Fruit fly (Drosophila melanogaster) whole organism, embryonic: ENCODE results near the gene Cfp1.
A peak's percentile ranks its signal among the peaks of the same experiment; 100 is the strongest.

Experiments used
- ATbp ChIP-seq: fragments of 200-800 bp; sonication (Bioruptor generic); optimal IDR thresholded peaks from 2 replicates; lab custom pipeline; 2017; ENCODE audit warnings: missing biosample characterization, mild to moderate bottlenecking, missing genetic modification characterization, missing genetic modification reagents
- Antp ChIP-seq: fragments of 200-800 bp; sonication (Bioruptor generic); optimal IDR thresholded peaks from 3 replicates; lab custom pipeline; 2016; ENCODE audit warnings: missing biosample characterization, missing genetic modification characterization
- Asciz ChIP-seq: fragments of 200-800 bp; sonication (Bioruptor generic); optimal IDR thresholded peaks from 2 replicates; lab custom pipeline; 2017; ENCODE audit warnings: missing biosample characterization, mild to moderate bottlenecking, missing genetic modification characterization, missing genetic modification reagents
- B-H1 ChIP-seq: fragments of 200-800 bp; sonication (Bioruptor generic); IDR thresholded peaks from 3 replicates; pipeline ENCODE4 v1.3.6; 2022; ENCODE audit warnings: missing biosample characterization, missing genetic modification characterization
- CG11696 ChIP-seq: fragments of 200-800 bp; sonication (Bioruptor generic); IDR thresholded peaks from 2 replicates; pipeline ENCODE4 v1.3.6; 2022; ENCODE audit warnings: missing biosample characterization, missing genetic modification characterization
- CG13424 ChIP-seq: fragments of 200-800 bp; sonication (Bioruptor generic); optimal IDR thresholded peaks from 2 replicates; lab custom pipeline; 2019; ENCODE audit warnings: missing biosample characterization, mild to moderate bottlenecking, missing genetic modification characterization, moderate library complexity
- CG14441 ChIP-seq: fragments of 200-800 bp; sonication (Bioruptor generic); IDR thresholded peaks from 2 replicates; pipeline ENCODE4 v1.3.6; 2022; ENCODE audit warnings: missing biosample characterization, missing genetic modification characterization
- CG1529 ChIP-seq: fragments of 200-800 bp; sonication (Bioruptor generic); optimal IDR thresholded peaks from 3 replicates; lab custom pipeline; 2018; ENCODE audit warnings: missing biosample characterization, missing genetic modification characterization
- CG15514 ChIP-seq: fragments of 200-800 bp; sonication (Bioruptor generic); optimal IDR thresholded peaks from 3 replicates; lab custom pipeline; 2017; ENCODE audit warnings: missing biosample characterization, missing genetic modification characterization, mild to moderate bottlenecking, moderate library complexity, missing genetic modification reagents
- CG16863 ChIP-seq: fragments of 200-800 bp; sonication (Bioruptor generic); optimal IDR thresholded peaks from 3 replicates; lab custom pipeline; 2016; ENCODE audit warnings: missing biosample characterization, missing genetic modification characterization
- CG17385 ChIP-seq: fragments of 200-800 bp; sonication (Bioruptor generic); optimal IDR thresholded peaks from 3 replicates; lab custom pipeline; 2018; ENCODE audit warnings: missing biosample characterization, mild to moderate bottlenecking, missing genetic modification characterization
- CG18262 ChIP-seq: fragments of 200-800 bp; optimal IDR thresholded peaks from 3 replicates; lab custom pipeline; 2019; ENCODE audit warnings: missing biosample characterization, mild to moderate bottlenecking, missing genetic modification characterization, moderate library complexity
- CG2120 ChIP-seq: fragments of 200-800 bp; sonication (Bioruptor generic); optimal IDR thresholded peaks from 3 replicates; lab custom pipeline; 2016; ENCODE audit warnings: missing biosample characterization, missing genetic modification characterization
- CG2199 ChIP-seq: fragments of 200-800 bp; sonication (Bioruptor generic); IDR thresholded peaks from 3 replicates; pipeline ENCODE4 v1.3.6; 2022; ENCODE audit warnings: missing biosample characterization, missing genetic modification characterization
- CG2712 ChIP-seq: fragments of 200-800 bp; optimal IDR thresholded peaks from 3 replicates; lab custom pipeline; 2019; ENCODE audit warnings: missing biosample characterization, mild to moderate bottlenecking, missing genetic modification characterization, moderate library complexity
- CG33557 ChIP-seq: fragments of 200-800 bp; sonication (Bioruptor generic); optimal IDR thresholded peaks from 2 replicates; lab custom pipeline; 2019; ENCODE audit warnings: missing biosample characterization, mild to moderate bottlenecking, missing genetic modification characterization, moderate library complexity
- CG6689 ChIP-seq: fragments of 200-800 bp; sonication (Bioruptor generic); IDR thresholded peaks from 2 replicates; pipeline ENCODE4 v1.3.6; 2022; ENCODE audit warnings: missing biosample characterization, missing genetic modification characterization
- CG6813 ChIP-seq: fragments of 200-800 bp; sonication (Bioruptor generic); optimal IDR thresholded peaks from 2 replicates; lab custom pipeline; 2017; ENCODE audit warnings: missing biosample characterization, missing genetic modification characterization, mild to moderate bottlenecking, moderate library complexity, missing genetic modification reagents
- CG8359 ChIP-seq: fragments of 200-800 bp; sonication (Bioruptor generic); optimal IDR thresholded peaks from 2 replicates; lab custom pipeline; 2017; ENCODE audit warnings: missing biosample characterization, mild to moderate bottlenecking, missing genetic modification characterization, borderline replicate concordance
- CG8388 ChIP-seq: fragments of 200-800 bp; sonication (Bioruptor generic); optimal IDR thresholded peaks from 2 replicates; lab custom pipeline; 2019; ENCODE audit warnings: missing biosample characterization, mild to moderate bottlenecking, missing genetic modification characterization, moderate library complexity
- CG9437 ChIP-seq: fragments of 200-800 bp; sonication (Bioruptor generic); optimal IDR thresholded peaks from 2 replicates; lab custom pipeline; 2018; ENCODE audit warnings: missing biosample characterization, mild to moderate bottlenecking, missing genetic modification characterization
- CoRest ChIP-seq: fragments of 200-800 bp; sonication (Bioruptor generic); optimal IDR thresholded peaks from 3 replicates; lab custom pipeline; 2018; ENCODE audit warnings: missing biosample characterization, mild to moderate bottlenecking, missing genetic modification characterization, moderate library complexity
- Dad ChIP-seq: fragments of 200-800 bp; sonication (Bioruptor generic); optimal IDR thresholded peaks from 3 replicates; lab custom pipeline; 2016; ENCODE audit warnings: missing biosample characterization, missing genetic modification characterization
- Drgx ChIP-seq: fragments of 200-800 bp; sonication (Bioruptor generic); IDR thresholded peaks from 2 replicates; pipeline ENCODE4 v1.3.6; 2022; ENCODE audit warnings: missing biosample characterization, missing genetic modification characterization
- E2f1 ChIP-seq: fragments of 200-800 bp; sonication (Bioruptor generic); IDR thresholded peaks from 2 replicates; pipeline ENCODE4 v1.3.6; 2022; ENCODE audit warnings: missing biosample characterization, missing genetic modification characterization
- Hey ChIP-seq: fragments of 200-800 bp; sonication (Bioruptor generic); optimal IDR thresholded peaks from 3 replicates; lab custom pipeline; 2018; ENCODE audit warnings: missing biosample characterization, mild to moderate bottlenecking, missing genetic modification characterization
- Hr51 ChIP-seq, 2 experiments: fragments of 200-800 bp; sonication (Bioruptor generic); optimal IDR thresholded peaks; 2 replicates in 1 of 2; 3 replicates in 1 of 2; lab custom pipeline; 2016 to 2018; ENCODE audit warnings: missing biosample characterization in 2 of 2, missing genetic modification characterization in 2 of 2, mild to moderate bottlenecking in 1 of 2, moderate library complexity in 1 of 2
- Hr78 ChIP-seq, 2 experiments: fragments of 200-800 bp in 1 of 2; fragments of >200 bp in 1 of 2; sonication (Bioruptor generic) in 1 of 2; optimal IDR thresholded peaks; 2 replicates each; lab custom pipeline; 2017 to 2019; ENCODE audit warnings: missing biosample characterization in 2 of 2, missing genetic modification characterization in 2 of 2, mild to moderate bottlenecking in 1 of 2, moderate library complexity in 1 of 2
- Hsf ChIP-seq: fragments of 200-800 bp; sonication (Bioruptor generic); optimal IDR thresholded peaks from 3 replicates; lab custom pipeline; 2016; ENCODE audit warnings: missing biosample characterization, missing genetic modification characterization
- MBD-R2 ChIP-seq: fragments of 200-800 bp; sonication (Bioruptor generic); IDR thresholded peaks from 2 replicates; pipeline ENCODE4 v1.3.6; 2022; ENCODE audit warnings: missing biosample characterization, missing genetic modification characterization
- NC2β ChIP-seq: fragments of 200-800 bp; sonication (Bioruptor generic); optimal IDR thresholded peaks from 2 replicates; lab custom pipeline; 2016; ENCODE audit warnings: missing biosample characterization, missing genetic modification characterization
- bsh ChIP-seq, 2 experiments: fragments of 200-800 bp; sonication (Bioruptor generic); optimal IDR thresholded peaks; 2 replicates each; lab custom pipeline; 2017 to 2018; ENCODE audit warnings: mild to moderate bottlenecking in 2 of 2, missing biosample characterization in 2 of 2, missing genetic modification characterization in 2 of 2, moderate library complexity in 1 of 2
- ci ChIP-seq: fragments of 200-800 bp; sonication (Bioruptor generic); IDR thresholded peaks from 3 replicates; pipeline ENCODE4 v1.3.6; 2022; ENCODE audit warnings: missing biosample characterization, missing genetic modification characterization
- dmrt11E ChIP-seq: fragments of 200-800 bp; sonication (Bioruptor generic); optimal IDR thresholded peaks from 3 replicates; lab custom pipeline; 2018; ENCODE audit warnings: missing biosample characterization, mild to moderate bottlenecking, missing genetic modification characterization, moderate library complexity
- dysf ChIP-seq: fragments of 200-800 bp; sonication (Bioruptor generic); IDR thresholded peaks from 3 replicates; pipeline ENCODE4 v1.3.6; 2022; ENCODE audit warnings: missing biosample characterization, missing genetic modification characterization
- esg ChIP-seq: fragments of 200-800 bp; sonication (Bioruptor generic); conservative IDR thresholded peaks from 2 replicates; pipeline ENCODE4 v1.3.6; 2022; ENCODE audit warnings: missing biosample characterization, missing genetic modification characterization
- grau ChIP-seq: fragments of 200-800 bp; optimal IDR thresholded peaks from 3 replicates; lab custom pipeline; 2019; ENCODE audit warnings: missing biosample characterization, mild to moderate bottlenecking, missing genetic modification characterization, moderate library complexity
- ham ChIP-seq: fragments of 200-800 bp; sonication (Bioruptor generic); IDR thresholded peaks from 2 replicates; pipeline ENCODE4 v1.3.6; 2022; ENCODE audit warnings: missing biosample characterization, missing genetic modification characterization
- inv ChIP-seq: fragments of 200-800 bp; sonication (Bioruptor generic); IDR thresholded peaks from 2 replicates; pipeline ENCODE4 v1.3.6; 2022; ENCODE audit warnings: missing biosample characterization, missing genetic modification characterization; ENCODE audit not compliant: partially characterized antibody
- lbe ChIP-seq: fragments of 200-800 bp; sonication (Bioruptor generic); optimal IDR thresholded peaks from 2 replicates; lab custom pipeline; 2016; ENCODE audit warnings: missing biosample characterization, mild to moderate bottlenecking, missing genetic modification characterization
- lmd ChIP-seq: fragments of 200-800 bp; sonication (Bioruptor generic); IDR thresholded peaks from 2 replicates; pipeline ENCODE4 v1.3.6; 2022; ENCODE audit warnings: missing biosample characterization, missing genetic modification characterization
- nmo ChIP-seq: fragments of 200-800 bp; sonication (Bioruptor generic); optimal IDR thresholded peaks from 2 replicates; lab custom pipeline; 2018; ENCODE audit warnings: missing biosample characterization, mild to moderate bottlenecking, missing genetic modification characterization, moderate library complexity
- pum ChIP-seq: fragments of 200-800 bp; sonication (Bioruptor generic); optimal IDR thresholded peaks from 2 replicates; lab custom pipeline; 2016; ENCODE audit warnings: missing biosample characterization, missing genetic modification characterization
- ro ChIP-seq: fragments of 200-800 bp; sonication (Bioruptor generic); IDR thresholded peaks from 2 replicates; pipeline ENCODE4 v1.3.6; 2022; ENCODE audit warnings: missing biosample characterization, missing genetic modification characterization
- sens ChIP-seq: fragments of 200-800 bp; sonication (Bioruptor generic); peaks from one replicate; lab custom pipeline; 2016; ENCODE audit warnings: missing biosample characterization, missing genetic modification characterization
- sim ChIP-seq: fragments of 200-800 bp; sonication (Bioruptor generic); IDR thresholded peaks from 2 replicates; pipeline ENCODE4 v1.3.6; 2022; ENCODE audit warnings: missing biosample characterization, missing genetic modification characterization
- sob ChIP-seq: fragments of 200-800 bp; sonication (Bioruptor generic); IDR thresholded peaks from 2 replicates; pipeline ENCODE4 v1.3.6; 2022; ENCODE audit warnings: missing biosample characterization, missing genetic modification characterization
- sug ChIP-seq: fragments of 200-800 bp; optimal IDR thresholded peaks from 2 replicates; lab custom pipeline; 2019; ENCODE audit warnings: missing biosample characterization, mild to moderate bottlenecking, missing genetic modification characterization, moderate library complexity
- tio ChIP-seq: fragments of 200-800 bp; sonication (Bioruptor generic); optimal IDR thresholded peaks from 2 replicates; lab custom pipeline; 2017; ENCODE audit warnings: missing biosample characterization, missing genetic modification characterization, inconsistent platforms

The Cfp1 gene

DNA sequence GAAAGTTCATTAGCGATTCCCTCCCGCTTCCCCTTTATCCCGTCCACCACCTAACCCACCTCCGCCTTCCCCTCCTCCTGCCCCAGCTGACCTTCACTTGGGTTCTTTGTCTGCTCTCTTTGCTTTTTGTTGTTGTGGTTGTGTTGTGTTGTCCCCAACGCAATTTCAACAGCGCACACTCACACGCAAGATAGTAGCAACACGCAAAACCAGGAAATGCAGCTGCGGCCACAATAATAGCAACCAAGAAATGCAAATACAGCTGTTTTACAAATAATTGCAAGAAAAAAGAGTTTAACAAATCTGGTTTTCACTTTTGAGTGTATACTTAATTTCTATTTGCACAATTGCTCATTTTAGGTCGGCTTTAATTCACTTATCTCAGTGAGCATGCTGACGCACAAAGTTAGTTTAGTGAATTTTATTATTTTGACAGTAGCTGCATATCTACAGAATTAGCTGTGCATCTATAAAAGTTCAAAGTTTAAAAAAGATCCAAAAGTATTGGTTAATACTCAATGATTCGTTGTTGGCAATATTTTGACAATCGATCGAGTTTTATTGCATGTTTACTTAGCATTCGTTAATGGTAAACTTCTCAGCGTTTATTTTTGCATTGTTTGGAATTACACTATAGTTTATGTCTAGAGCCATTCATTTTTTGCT lies 21.4 kb downstream of the Cfp1 start (continued):
- TF ChIP-seq bsh (GFP tag; optimal IDR thresholded peaks at IDR 0.05; lab: Kevin White, UChicago): peak; percentile 1 to 37
- TF ChIP-seq CG17385 (GFP tag; lab: Kevin White, UChicago): peak; percentile 4
- TF ChIP-seq CoRest (tag; lab: Kevin White, UChicago): peak; percentile 9
- 0 out of 3 replicates have a peak, but pooled peaks have one; percentile 42 for TF ChIP-seq CG2199
- TF ChIP-seq sug (tag; lab: Kevin White, UChicago): peak; percentile 8
- peak; percentile 7 for TF ChIP-seq dmrt11E
- peak in 1 of 2 experiments; percentile 8 for TF ChIP-seq Hr78 (GFP tag; optimal IDR thresholded peaks at IDR 0.05; lab: Kevin White, UChicago)
- TF ChIP-seq CG6689 (GFP tag; lab: Robert Waterston, UW): peak; percentile 43; the same call in 1 of the 2 replicates
- no peak for TF ChIP-seq CG16863
- TF ChIP-seq ATbp (GFP tag; lab: Kevin White, UChicago): peak; percentile 37
- no peak for TF ChIP-seq ro (GFP tag; lab: Robert Waterston, UW)
- TF ChIP-seq Dad (GFP tag; lab: Kevin White, UChicago): no peak
- TF ChIP-seq sob: 0 out of 2 replicates have a peak, but pooled peaks have one; percentile 33
- TF ChIP-seq sim (GFP tag; lab: Robert Waterston, UW): no peak
- TF ChIP-seq CG2120: peak; percentile 1
- no peak for TF ChIP-seq MBD-R2 (GFP tag; lab: Robert Waterston, UW)
- 0 out of 2 replicates have a peak, but pooled peaks have one; percentile 9 for TF ChIP-seq E2f1 (GFP tag; lab: Robert Waterston, UW)
- TF ChIP-seq CG6813 (GFP tag; lab: Kevin White, UChicago): no peak
- TF ChIP-seq NC2β: no peak
- peak; percentile 20 for TF ChIP-seq Asciz (GFP tag; lab: Kevin White, UChicago)
- TF ChIP-seq tio (GFP tag; lab: Kevin White, UChicago): no peak
- peak in 1 of 2 experiments; percentile 43 for TF ChIP-seq Hr51 (GFP tag; optimal IDR thresholded peaks at IDR 0.05; lab: Kevin White, UChicago)
- TF ChIP-seq CG9437: peak; percentile 7
- TF ChIP-seq ci: peak; percentile 66; the same call in 2 of the 3 replicates
- TF ChIP-seq CG33557 (GFP tag; lab: Kevin White, UChicago): no peak
- TF ChIP-seq sens (GFP tag; lab: Kevin White, UChicago): peak; percentile 77
- peak; percentile 11 for TF ChIP-seq CG8388 (GFP tag; lab: Kevin White, UChicago)
- peak; percentile 25 for TF ChIP-seq grau
- peak; percentile 24 for TF ChIP-seq CG13424 (tag; lab: Kevin White, UChicago)
- peak; percentile 21 for TF ChIP-seq CG2712
- TF ChIP-seq CG11696 (GFP tag; lab: Robert Waterston, UW): peak; percentile 95
- no peak for TF ChIP-seq CG8359 (GFP tag; lab: Kevin White, UChicago)
- peak; percentile 52 for TF ChIP-seq CG14441
- TF ChIP-seq CG15514 (GFP tag; lab: Kevin White, UChicago): no peak
- TF ChIP-seq B-H1 (GFP tag; lab: Robert Waterston, UW): no peak
- peak; percentile 12 for TF ChIP-seq pum (GFP tag; lab: Kevin White, UChicago)
- no peak for TF ChIP-seq Hey (tag; lab: Kevin White, UChicago)
- TF ChIP-seq CG1529 (GFP tag; lab: Kevin White, UChicago): peak; percentile 5
- TF ChIP-seq CG18262 (tag; lab: Kevin White, UChicago): peak; percentile 26
- TF ChIP-seq lbe: peak; percentile 13
- TF ChIP-seq lmd (GFP tag; lab: Robert Waterston, UW): peak; percentile 29; the same call in 1 of the 2 replicates
- 0 out of 3 replicates have a peak, but pooled peaks have one; percentile 26 for TF ChIP-seq dysf
- no peak for TF ChIP-seq inv (GFP tag; lab: Robert Waterston, UW)
- 0 out of 2 replicates have a peak, but pooled peaks have one; percentile 12 for TF ChIP-seq esg
- peak; percentile 13 for TF ChIP-seq Antp (GFP tag; lab: Kevin White, UChicago)
- peak; percentile 27 for TF ChIP-seq nmo (GFP tag; lab: Kevin White, UChicago)
- peak; percentile 51 for TF ChIP-seq Drgx (GFP tag; lab: Robert Waterston, UW)
- TF ChIP-seq ham: no peak
- peak; percentile 24 for TF ChIP-seq Hsf
